Worm (Caenorhabditis elegans) whole organism, early embryonic: ENCODE results near the gene spp-14.

Source experiments
- B0310.2 ChIP-seq: sonication (generic microtip); optimal IDR thresholded peaks from 2 replicates; lab custom pipeline; 2016; ENCODE audit warnings: mild to moderate bottlenecking, missing genetic modification characterization, missing compliant biosample characterization
- F13C5.2 ChIP-seq: sonication (generic microtip); optimal IDR thresholded peaks from 2 replicates; lab custom pipeline; 2017; ENCODE audit warnings: mild to moderate bottlenecking, missing genetic modification characterization, inconsistent platforms, missing compliant biosample characterization
- aly-1 ChIP-seq: sonication (generic microtip); optimal IDR thresholded peaks from 2 replicates; lab custom pipeline; 2016; ENCODE audit warnings: missing genetic modification characterization, missing compliant biosample characterization
- ama-1 ChIP-seq: fragments of 150-350 bp; optimal IDR thresholded peaks from 2 replicates; lab custom pipeline; 2014
- ceh-13 ChIP-seq: fragments of 200-800 bp; sonication (Bioruptor generic); optimal IDR thresholded peaks from 2 replicates; lab custom pipeline; 2018; ENCODE audit warnings: mild to moderate bottlenecking, missing genetic modification characterization, missing compliant biosample characterization
- ceh-36 ChIP-seq: sonication (generic microtip); optimal IDR thresholded peaks from 2 replicates; lab custom pipeline; 2016; ENCODE audit warnings: missing genetic modification characterization, inconsistent platforms, missing compliant biosample characterization
- ets-7 ChIP-seq: sonication (generic microtip); optimal IDR thresholded peaks from 2 replicates; lab custom pipeline; 2016; ENCODE audit warnings: missing genotype, missing genetic modification characterization, missing compliant biosample characterization
- flt-1 ChIP-seq: fragments of 200-800 bp; sonication (Bioruptor generic); IDR thresholded peaks from 2 replicates; pipeline ENCODE4 v1.3.6; 2022; ENCODE audit warnings: missing genetic modification characterization, missing compliant biosample characterization
- hmbx-1 ChIP-seq: sonication (generic microtip); optimal IDR thresholded peaks from 2 replicates; lab custom pipeline; 2016; ENCODE audit warnings: mild to moderate bottlenecking, missing genetic modification characterization, missing compliant biosample characterization
- hmg-4 ChIP-seq: fragments of 200-800 bp; sonication (Bioruptor generic); optimal IDR thresholded peaks from 2 replicates; lab custom pipeline; 2018; ENCODE audit warnings: mild to moderate bottlenecking, missing genetic modification characterization, missing compliant biosample characterization
- hnd-1 ChIP-seq: sonication (generic microtip); optimal IDR thresholded peaks from 2 replicates; lab custom pipeline; 2016; ENCODE audit warnings: missing genetic modification characterization, missing compliant biosample characterization
- pes-1 ChIP-seq: fragments of 200-800 bp; sonication (Bioruptor generic); IDR thresholded peaks from 2 replicates; pipeline ENCODE4 v1.3.6; 2022; ENCODE audit warnings: missing genetic modification reagents, missing genetic modification characterization, missing compliant biosample characterization
- scrt-1 ChIP-seq: fragments of 200-800 bp; sonication (Bioruptor generic); IDR thresholded peaks from 2 replicates; pipeline ENCODE4 v1.3.6; 2022; ENCODE audit warnings: missing genetic modification characterization, missing compliant biosample characterization
- sea-1 ChIP-seq: fragments of 200-800 bp; sonication (Bioruptor generic); conservative IDR thresholded peaks from 2 replicates; pipeline ENCODE4 v1.3.6; 2022; ENCODE audit warnings: missing genetic modification characterization, missing compliant biosample characterization
- tbx-11 ChIP-seq: fragments of 200-800 bp; sonication (Bioruptor generic); IDR thresholded peaks from 2 replicates; pipeline ENCODE4 v1.3.6; 2022; ENCODE audit warnings: missing genetic modification characterization, missing compliant biosample characterization
- tbx-37 ChIP-seq: fragments of 200-800 bp; sonication (Bioruptor generic); conservative IDR thresholded peaks from 2 replicates; pipeline ENCODE4 v1.3.6; 2022; ENCODE audit warnings: missing genetic modification reagents, missing genetic modification characterization, missing compliant biosample characterization
- tra-4 ChIP-seq: sonication (generic microtip); optimal IDR thresholded peaks from 2 replicates; lab custom pipeline; 2017; ENCODE audit warnings: missing genetic modification characterization, missing compliant biosample characterization

Gene spp-14

DNA sequence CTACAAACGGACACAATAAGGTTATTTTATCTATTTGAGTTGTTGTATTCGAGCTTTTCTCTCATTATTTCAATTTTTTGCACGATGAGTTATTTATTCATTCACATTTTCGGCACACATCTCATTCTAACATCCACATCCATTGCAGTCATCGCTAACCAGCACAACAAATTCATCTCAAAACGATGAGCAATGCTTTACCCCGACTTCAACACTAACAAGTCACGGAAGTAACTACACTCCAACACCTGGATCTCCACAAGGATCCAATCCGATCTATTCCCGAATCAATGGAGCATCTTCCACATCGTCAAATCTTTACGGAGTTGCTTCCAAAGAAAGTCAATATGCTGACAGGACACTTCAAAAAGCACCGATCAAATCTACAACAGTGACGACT lies 1.7 kb upstream of the spp-14 start:
- TF ChIP-seq tbx-11, result no peak
- TF ChIP-seq ama-1 (lab: Kevin White, UChicago), result no peak
- no peak for TF ChIP-seq flt-1

DNA sequence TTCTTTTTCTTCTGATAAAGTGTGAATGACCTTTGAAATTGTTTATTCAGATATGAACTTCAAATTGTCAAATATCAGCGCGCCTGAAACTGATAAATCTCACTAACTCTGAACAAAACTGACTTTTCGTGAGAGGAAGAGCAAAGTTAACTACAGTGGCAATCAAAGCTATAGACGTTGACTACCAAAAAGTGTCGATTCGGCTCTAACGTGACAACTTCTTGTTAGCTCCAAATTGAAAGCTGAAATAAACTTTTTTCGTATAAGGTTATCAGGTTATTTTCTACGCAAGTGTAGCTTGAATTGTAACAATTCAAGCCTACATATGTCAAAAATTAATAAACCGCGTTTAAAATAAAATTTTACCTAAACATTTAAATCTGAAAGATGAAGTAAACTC lies 572 bp downstream of the spp-14 start:
- no peak for TF ChIP-seq tra-4
- TF ChIP-seq aly-1 (tag; lab: Kevin White, UChicago), result no peak
- TF ChIP-seq ceh-13, result no peak
- no peak for TF ChIP-seq tbx-11
- TF ChIP-seq hmbx-1 (tag; lab: Kevin White, UChicago), result no peak

DNA sequence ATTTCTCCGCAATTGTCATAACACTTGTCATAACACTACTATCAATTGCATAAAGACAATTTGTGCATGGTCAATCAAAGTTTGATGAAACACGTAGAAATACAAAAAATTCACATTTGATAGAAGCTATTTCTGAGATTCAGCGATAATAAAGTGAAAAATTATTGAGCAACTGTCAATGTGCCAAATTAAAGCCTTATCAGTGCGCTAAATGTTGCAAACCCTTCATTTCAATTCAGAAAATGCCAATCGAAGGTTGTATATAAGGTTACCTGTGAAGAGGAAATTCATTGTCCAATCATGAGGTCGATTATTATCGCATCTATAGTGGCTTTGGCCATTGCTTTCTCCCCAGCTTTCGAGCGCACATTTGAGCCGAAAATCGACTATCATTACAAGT lies 1.8 kb downstream of the spp-14 start, which contains the start of gene vit-1:
Gene vit-1, plus strand, starts transcription at position 289 of the 400 bp plus-strand sequence.
- no peak for TF ChIP-seq ama-1 (lab: Kevin White, UChicago)
- TF ChIP-seq sea-1, result no peak
- TF ChIP-seq pes-1, result no peak
- no peak for TF ChIP-seq flt-1

DNA sequence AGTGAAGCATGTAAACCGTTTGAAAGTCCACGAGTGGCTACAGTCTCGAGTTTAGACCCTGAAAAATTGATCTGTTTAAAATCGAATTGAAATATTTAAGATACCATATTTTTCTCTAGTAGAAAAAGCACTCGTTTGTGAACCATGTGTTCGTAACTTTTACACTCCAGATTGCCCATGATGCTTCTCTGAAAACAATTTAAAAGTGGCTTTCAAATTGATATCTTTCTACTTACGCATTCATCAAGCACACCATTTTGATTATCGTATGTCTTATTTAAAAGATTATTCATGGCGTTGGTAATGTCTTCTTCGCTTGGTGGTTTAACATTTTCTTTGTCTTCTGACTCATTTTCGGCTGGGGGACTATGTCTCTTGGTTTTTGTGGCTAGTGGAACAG lies 7.8 kb downstream of the spp-14 start:
- no peak for TF ChIP-seq aly-1 (tag; lab: Kevin White, UChicago)
- TF ChIP-seq tbx-11, result no peak
- TF ChIP-seq hnd-1 (tag; lab: Kevin White, UChicago), result no peak
- TF ChIP-seq ets-7 (tag; lab: Kevin White, UChicago), result no peak
- TF ChIP-seq scrt-1 (GFP tag; lab: Robert Waterston, UW), result no peak
- no peak for TF ChIP-seq flt-1
- no peak for TF ChIP-seq sea-1
- no peak for TF ChIP-seq F13C5.2 (tag; lab: Kevin White, UChicago)
- no peak for TF ChIP-seq ama-1 (lab: Kevin White, UChicago)
- TF ChIP-seq tbx-37, result no peak
- TF ChIP-seq hmg-4 (GFP tag; lab: Kevin White, UChicago), result no peak

DNA sequence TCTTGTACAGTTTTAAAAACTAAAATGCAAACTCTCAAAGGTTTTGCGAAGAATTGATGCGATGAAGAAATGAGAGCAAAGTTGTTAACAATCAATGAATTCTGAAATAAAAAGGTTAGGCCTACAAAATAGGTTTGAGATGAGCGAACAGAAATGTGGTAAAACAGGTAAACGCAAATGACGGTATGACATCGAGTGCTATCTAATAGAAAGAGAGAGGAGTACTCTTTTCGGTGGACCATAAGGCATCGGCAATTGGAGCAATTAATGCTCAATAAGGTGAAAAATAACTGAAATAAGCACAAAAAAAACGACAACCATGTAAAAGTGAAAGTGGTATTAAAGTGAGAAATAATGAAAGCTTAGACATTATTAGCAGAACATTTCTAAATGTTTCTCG lies 10.4 kb downstream of the spp-14 start, which contains the start of gene set-12:
Gene set-12, minus strand, starts transcription at position 101 of the 400 bp plus-strand sequence.
- TF ChIP-seq flt-1 (no peak), ets-7 (tag; lab: Kevin White, UChicago) (no peak), scrt-1 (GFP tag; lab: Robert Waterston, UW) (no peak), ceh-36 (no peak), F13C5.2 (tag; lab: Kevin White, UChicago) (no peak), sea-1 (no peak), tbx-37 (no peak), hmg-4 (GFP tag; lab: Kevin White, UChicago) (no peak), hnd-1 (tag; lab: Kevin White, UChicago) (no peak), tbx-11 (no peak), hmbx-1 (tag; lab: Kevin White, UChicago) (no peak), ceh-13 (no peak), pes-1 (no peak), aly-1 (tag; lab: Kevin White, UChicago) (no peak), B0310.2 (no peak), tra-4 (no peak)

DNA sequence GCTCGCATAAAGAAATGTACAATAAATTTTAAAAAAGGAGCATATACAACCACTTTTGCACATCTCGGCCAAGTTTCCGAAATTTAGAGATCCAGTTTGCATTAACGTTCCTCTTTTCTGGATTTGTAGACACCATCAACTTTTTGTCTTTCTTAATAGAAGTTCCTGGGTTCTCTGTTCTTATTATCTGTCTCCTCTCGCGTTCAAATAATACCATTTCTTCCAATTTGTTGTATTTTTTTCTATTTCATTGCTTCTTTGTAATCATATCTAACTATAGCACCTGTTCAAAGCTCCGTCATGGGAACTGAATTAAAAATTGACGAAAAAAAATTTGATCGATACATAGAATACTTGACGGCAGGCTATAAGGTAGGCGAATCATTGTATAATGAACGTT lies 13.6 kb downstream of the spp-14 start, which contains the start of gene K09F5.1:
Gene K09F5.1, plus strand, starts transcription at position 301 of the 400 bp plus-strand sequence.
- TF ChIP-seq ceh-13 (no peak), ceh-36 (no peak), hmbx-1 (tag; lab: Kevin White, UChicago) (no peak)

DNA sequence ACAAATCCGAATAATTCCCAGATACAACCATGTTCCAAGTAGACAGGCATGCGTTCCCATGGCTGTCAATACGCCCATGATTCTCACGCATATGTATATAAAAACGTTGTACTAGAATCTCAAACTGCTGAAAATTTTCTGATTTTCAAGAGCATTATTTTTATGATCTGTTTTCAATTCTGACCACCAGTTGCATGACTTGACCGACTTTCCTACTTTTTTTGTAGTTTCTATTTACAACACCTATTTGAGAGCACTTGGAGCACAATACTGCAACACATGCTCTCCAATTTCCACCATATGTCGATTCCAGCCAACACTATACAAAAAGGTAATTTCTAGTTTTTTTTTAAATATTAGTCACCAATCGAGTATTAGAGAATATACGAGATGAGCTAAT lies 18.2 kb downstream of the spp-14 start, which contains the start of gene ref-2:
Gene ref-2, plus strand, starts transcription at position 301 of the 400 bp plus-strand sequence.
- TF ChIP-seq hnd-1 (tag; lab: Kevin White, UChicago), result no peak
- no peak for TF ChIP-seq sea-1
- TF ChIP-seq hmbx-1 (tag; lab: Kevin White, UChicago), result no peak
- TF ChIP-seq ceh-36, result no peak
- TF ChIP-seq F13C5.2 (tag; lab: Kevin White, UChicago), result no peak
- no peak for TF ChIP-seq scrt-1 (GFP tag; lab: Robert Waterston, UW)
- TF ChIP-seq ama-1 (lab: Kevin White, UChicago), result no peak
- no peak for TF ChIP-seq aly-1 (tag; lab: Kevin White, UChicago)
- no peak for TF ChIP-seq hmg-4 (GFP tag; lab: Kevin White, UChicago)
- no peak for TF ChIP-seq flt-1
- TF ChIP-seq tra-4, result no peak
- no peak for TF ChIP-seq tbx-37
- TF ChIP-seq pes-1, result no peak
- TF ChIP-seq ceh-13, result no peak
- TF ChIP-seq B0310.2, result no peak
- no peak for TF ChIP-seq ets-7 (tag; lab: Kevin White, UChicago)
- TF ChIP-seq tbx-11, result no peak

DNA sequence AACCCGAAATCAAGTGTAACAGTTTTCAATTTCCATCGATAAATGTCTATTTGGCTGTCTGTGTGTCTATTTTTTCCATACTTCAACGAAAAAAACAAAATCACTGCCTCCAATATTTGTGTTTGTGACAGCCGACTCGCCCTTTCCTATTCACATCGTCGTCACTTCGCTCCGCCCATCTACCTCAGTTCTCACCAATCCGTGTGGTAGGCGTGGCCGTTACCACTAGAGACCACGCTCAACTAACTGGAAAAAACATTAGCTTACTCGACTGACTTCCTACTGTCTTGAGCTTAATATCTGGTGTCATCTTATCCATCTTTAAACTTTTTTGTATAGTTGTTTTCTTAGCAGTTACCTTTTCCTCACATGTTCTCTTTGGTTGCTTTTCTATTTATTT lies 19.6 kb downstream of the spp-14 start:
- TF ChIP-seq sea-1, result no peak
- no peak for TF ChIP-seq hmbx-1 (tag; lab: Kevin White, UChicago)
- no peak for TF ChIP-seq B0310.2
- no peak for TF ChIP-seq aly-1 (tag; lab: Kevin White, UChicago)
- TF ChIP-seq F13C5.2 (tag; lab: Kevin White, UChicago), result no peak
- TF ChIP-seq pes-1, result no peak

DNA sequence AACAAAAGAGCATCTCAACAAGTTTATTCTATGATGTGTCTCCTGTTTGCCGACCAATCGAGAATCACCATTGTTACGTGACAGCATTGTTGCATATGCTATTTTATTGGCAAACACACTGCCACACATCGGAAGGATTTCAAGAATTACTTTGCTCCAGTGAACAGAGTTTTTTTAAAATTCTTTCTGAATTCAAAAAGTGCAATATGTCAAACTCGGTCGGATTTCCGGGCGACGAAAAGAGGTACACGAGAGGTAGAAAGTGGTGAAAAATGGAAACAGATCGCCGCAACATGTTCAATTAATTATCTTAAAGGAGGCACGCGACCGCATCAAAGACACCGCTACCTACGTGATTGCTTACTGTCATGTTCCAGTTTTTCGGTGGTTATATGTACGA lies 24.3 kb downstream of the spp-14 start:
- no peak for TF ChIP-seq tra-4
- no peak for TF ChIP-seq F13C5.2 (tag; lab: Kevin White, UChicago)
- TF ChIP-seq aly-1 (tag; lab: Kevin White, UChicago), result no peak
- no peak for TF ChIP-seq hmbx-1 (tag; lab: Kevin White, UChicago)
- TF ChIP-seq tbx-37, result no peak
- no peak for TF ChIP-seq ama-1 (lab: Kevin White, UChicago)
- TF ChIP-seq tbx-11, result no peak
- TF ChIP-seq hnd-1 (tag; lab: Kevin White, UChicago), result no peak
